Fruit fly (Drosophila melanogaster) whole organism: Measurements from ENCODE around the gene Obp83a.

Source experiments
- CG8478 ChIP-seq: fragments of >200 bp; optimal IDR thresholded peaks from 2 replicates; lab custom pipeline; 2018; ENCODE audit warnings: inconsistent platforms
- Dll ChIP-seq: fragments of >200 bp; optimal IDR thresholded peaks from 2 replicates; lab custom pipeline; 2017
- EcR ChIP-seq, 2 experiments: fragments of >200 bp; optimal IDR thresholded peaks; 2 replicates each; lab custom pipeline; 2017; ENCODE audit warnings: missing biosample characterization in 2 of 2, missing genetic modification characterization in 2 of 2, missing genetic modification reagents in 2 of 2
- psq ChIP-seq: fragments of >200 bp; optimal IDR thresholded peaks from 2 replicates; lab custom pipeline; 2017
- usp ChIP-seq: fragments of >200 bp; optimal IDR thresholded peaks from 2 replicates; lab custom pipeline; 2017; ENCODE audit warnings: missing biosample characterization, missing genetic modification characterization, mixed read lengths

DNA sequence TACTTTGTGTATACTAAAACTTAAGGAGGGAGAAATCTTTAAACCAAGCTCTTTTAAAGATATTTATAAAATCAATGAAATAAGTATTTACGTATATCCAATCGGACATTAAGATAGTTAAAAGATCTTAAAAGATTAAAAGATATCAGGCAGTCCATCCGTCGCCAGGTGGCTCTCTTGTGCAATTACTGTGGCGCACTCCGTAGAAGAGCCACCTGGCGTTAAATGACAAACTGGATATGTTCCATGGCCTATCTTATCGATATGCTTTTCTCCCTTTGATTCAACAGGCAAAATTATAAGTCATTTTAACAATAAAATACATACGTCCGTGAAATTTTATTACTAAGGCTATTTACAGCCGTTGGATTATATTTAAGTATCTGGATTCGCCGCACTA, 47.2 kb downstream of the Obp83a start:
- TF ChIP-seq usp (GFP tag; lab: Kevin White, UChicago): no peak
- no peak for TF ChIP-seq Dll (lab: Kevin White, UChicago)
- no peak for TF ChIP-seq EcR (GFP tag; optimal IDR thresholded peaks at IDR 0.05; lab: Kevin White, UChicago)
- TF ChIP-seq psq: no peak
- no peak for TF ChIP-seq CG8478
